Fruit fly (Drosophila melanogaster): Measurements from ENCODE around the gene CG42558.
"Not testable (repeated sequence)": the region's sequence is repeated elsewhere in the genome, so short reads cannot be mapped to it uniquely, and the experiment has no call there.

CG42558 gene

dm6 chr3R:29933007-29933464, at the start of gene CG42558, which contains the start of the genes Cog7 and CG42557:
Gene CG42558, plus strand, starts transcription at chr3R:29933287.
Gene Cog7, minus strand, starts transcription at chr3R:29933057.
Gene CG42557, plus strand, starts transcription at chr3R:29933287.
- TF ChIP-seq CTCF (optimal IDR thresholded peaks at IDR 0.05), result no peak

dm6 chr3R:29891183-29891582, 41.9 kb upstream of the CG42558 start:
- TF ChIP-seq CTCF (optimal IDR thresholded peaks at IDR 0.05) (no peak), CG8478 (optimal IDR thresholded peaks at IDR 0.05) (no peak)

DNA sequence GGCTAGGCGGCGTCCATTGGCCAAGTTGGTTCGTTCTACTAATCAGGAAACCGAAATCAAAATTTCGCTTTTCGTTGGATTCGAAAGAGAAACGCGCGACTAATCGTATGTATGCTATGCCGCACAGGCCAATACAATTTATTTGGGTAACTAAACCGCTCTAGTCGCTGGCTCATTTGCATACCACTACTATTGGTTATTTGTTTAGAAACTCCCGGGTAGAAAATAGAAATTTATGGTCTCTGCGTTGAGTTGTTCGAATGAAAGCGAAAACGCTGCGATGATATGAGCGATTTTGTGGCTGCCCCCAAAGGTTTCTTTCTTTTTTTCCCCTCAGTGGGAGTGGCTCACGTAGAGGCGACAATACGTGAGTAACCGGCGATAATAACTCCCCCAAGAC, 40.1 kb upstream of the CG42558 start:
- TF ChIP-seq CTCF (optimal IDR thresholded peaks at IDR 0.05), result no peak
- no peak for TF ChIP-seq CG8478 (optimal IDR thresholded peaks at IDR 0.05)

DNA sequence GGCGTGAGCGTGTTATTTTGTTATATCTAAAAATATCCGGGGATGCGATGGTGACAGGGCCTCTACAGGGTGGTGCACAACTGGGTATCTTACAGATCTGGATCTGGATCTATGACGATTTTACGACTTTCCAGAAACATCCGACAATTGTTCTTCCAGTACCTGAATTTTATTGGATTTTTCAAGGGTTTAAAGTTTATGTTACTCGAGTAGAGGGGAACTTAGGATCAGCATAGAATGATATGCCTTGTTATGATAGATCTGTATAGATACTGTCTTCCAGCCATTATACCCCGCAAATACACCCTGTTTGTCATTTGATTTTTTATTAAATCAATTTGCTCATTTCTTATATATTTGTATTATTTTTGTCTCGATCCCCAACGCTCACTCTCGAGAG, 38.7 kb upstream of the CG42558 start:
- TF ChIP-seq CTCF (optimal IDR thresholded peaks at IDR 0.05), result no peak
- no peak for TF ChIP-seq CG8478 (optimal IDR thresholded peaks at IDR 0.05)

DNA sequence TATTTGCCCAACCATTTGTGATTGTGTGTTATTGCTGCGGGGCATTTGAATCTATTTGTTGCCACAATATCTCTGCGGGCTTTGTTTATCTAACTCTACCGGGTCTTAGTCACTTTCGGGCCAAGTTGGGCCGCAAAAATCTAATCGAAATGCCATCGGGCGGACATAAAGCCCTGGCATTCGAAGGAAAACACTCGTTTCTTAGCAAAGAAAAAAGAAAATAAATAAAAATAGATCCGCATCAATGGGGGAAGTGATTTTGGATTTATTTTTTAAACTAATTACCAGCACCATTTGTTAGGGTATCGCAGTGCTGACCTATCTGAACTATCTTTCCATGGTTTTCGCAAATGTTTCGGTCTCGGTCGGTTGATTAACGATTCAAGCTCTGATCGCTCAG, 34.5 kb upstream of the CG42558 start:
- TF ChIP-seq CG8478 (optimal IDR thresholded peaks at IDR 0.05) (no peak), CTCF (optimal IDR thresholded peaks at IDR 0.05) (no peak)

DNA sequence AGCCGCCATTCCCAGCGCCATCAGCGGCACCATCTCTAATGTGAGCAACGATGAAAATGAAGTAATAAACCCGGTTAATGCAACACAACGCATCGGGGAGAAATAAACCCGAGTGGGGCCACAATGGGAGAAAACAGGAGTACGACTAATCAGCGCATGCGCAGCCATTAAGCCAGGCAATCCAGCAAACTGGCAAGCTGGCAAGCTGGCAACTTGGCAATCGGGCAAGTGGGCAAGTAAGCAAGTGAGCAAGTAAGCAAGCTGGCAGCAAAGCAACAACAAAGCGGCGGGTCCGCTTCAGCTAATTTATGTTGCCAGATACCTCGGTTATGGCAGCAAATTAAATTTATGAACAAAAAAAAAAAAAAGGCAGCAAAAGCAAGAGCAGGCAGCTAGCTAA, 33.5 kb upstream of the CG42558 start:
- no peak for TF ChIP-seq CTCF (optimal IDR thresholded peaks at IDR 0.05)
- TF ChIP-seq CG8478 (optimal IDR thresholded peaks at IDR 0.05), result no peak

DNA sequence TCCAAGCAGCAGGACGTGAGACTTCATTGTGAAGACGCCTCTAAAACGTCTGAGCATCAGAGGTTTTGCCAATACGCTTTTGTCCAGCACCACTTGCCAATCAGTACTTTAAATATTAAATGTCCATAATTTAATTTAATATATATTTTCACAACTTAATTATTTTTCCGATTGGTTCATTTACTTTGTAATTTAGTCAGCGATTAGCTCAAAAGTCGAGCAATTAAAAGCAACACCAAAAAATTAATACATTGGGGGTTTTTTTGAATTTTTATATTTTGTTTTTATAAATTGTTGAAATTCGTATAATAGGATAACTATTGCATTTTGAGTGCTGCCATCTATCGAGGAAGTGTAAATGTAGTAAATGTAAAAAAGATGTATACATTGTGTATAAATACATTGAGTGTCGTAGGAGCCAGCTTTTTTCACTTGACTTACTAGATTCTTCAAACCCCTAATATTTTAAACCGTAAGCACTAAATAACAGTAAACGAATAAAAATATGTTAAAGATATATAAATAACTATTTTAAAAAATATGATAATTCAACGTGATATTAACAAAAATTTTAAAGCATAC, 29.2 kb upstream of the CG42558 start, which contains the start of gene CG15517:
TSS of gene CG15517 (minus strand) at position 51 of the 582 bp plus-strand sequence.
- TF ChIP-seq CG8478 (optimal IDR thresholded peaks at IDR 0.05) (no peak), CTCF (optimal IDR thresholded peaks at IDR 0.05) (peak; percentile 65 to 89)

- TF ChIP-seq CTCF (optimal IDR thresholded peaks at IDR 0.05) (no peak), CG8478 (optimal IDR thresholded peaks at IDR 0.05) (no peak)
Measured at dm6 chr3R:29905164-29905563, 27.9 kb upstream of the CG42558 start, which contains the start of gene CG15515. Gene CG15515, plus strand, starts transcription at chr3R:29905464.

DNA sequence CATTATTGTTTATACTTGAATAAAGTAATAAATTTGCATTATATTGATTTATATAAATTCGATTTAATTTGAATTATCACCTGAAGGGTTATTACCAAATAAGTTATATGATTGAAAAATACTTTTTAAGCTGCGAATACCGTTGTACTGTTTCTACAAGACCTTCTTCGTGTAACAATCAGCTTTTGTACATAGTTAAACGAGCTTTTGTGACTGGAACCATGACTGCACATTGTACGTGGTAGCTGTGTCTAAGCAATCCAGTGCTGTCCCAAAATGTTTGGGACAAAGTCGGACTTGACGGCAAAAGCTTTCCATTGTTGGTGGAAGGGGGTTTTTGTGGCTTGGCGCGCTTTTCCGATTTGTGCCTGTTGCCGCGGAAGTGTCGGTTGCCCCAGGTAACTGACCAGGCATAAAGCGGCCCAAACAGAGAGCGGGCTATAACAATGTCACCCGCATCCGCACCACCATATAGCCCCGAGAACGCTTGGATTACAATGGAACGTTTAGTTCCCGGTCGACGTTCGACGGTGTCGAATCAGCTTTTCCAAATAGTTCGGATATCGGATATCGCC, 25.4 kb upstream of the CG42558 start, which contains the start of gene CG31036:
TSS of gene CG31036 (plus strand) at position 507 of the 575 bp plus-strand sequence.
- TF ChIP-seq CTCF (optimal IDR thresholded peaks at IDR 0.05) (no peak), CG8478 (optimal IDR thresholded peaks at IDR 0.05) (no peak)

DNA sequence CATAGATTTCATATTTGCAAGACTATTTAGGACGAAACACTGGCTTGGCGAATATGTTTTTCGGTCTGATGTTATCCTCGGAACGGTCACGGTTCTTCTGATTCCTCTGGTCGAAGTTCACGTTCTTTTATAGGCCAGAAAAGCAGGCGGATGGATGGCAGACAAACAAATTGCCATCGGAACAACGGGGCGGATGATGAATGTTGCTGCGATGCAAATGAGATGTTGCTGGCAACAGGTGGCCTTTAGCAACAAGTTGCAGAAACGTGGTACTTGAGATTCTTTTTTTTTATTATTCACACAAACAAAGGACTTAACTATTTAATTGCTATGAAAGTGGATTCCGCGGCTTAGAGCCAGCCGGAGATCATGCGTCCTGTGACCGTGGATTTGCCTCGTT, 18.8 kb upstream of the CG42558 start, which contains the start of gene Capa:
TSS of gene Capa (minus strand) at position 101 of the 400 bp plus-strand sequence.
- TF ChIP-seq CG8478 (optimal IDR thresholded peaks at IDR 0.05), result no peak
- TF ChIP-seq CTCF (optimal IDR thresholded peaks at IDR 0.05), result no peak

DNA sequence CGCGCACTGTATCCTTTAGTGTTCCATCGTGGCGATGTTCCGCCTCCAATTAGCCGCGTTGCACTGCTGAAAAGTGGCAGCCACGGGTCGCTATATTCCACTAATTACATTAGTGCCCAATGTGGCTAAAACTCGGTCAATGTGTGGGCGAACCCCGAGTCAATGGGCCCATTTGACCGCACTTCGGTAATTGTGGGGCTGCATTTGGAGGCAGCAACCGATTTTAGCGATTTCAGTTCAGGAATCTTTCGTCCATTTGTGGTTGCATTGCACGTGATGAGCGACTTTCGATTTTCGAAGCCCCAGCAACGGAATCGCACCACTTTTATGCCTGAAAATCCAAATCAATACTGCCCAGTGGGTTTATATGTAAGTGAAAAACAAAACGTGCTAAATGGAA, 12.9 kb upstream of the CG42558 start, which contains the start of gene trp:
TSS of gene trp (minus strand) at position 101 of the 400 bp plus-strand sequence.
- TF ChIP-seq CTCF (optimal IDR thresholded peaks at IDR 0.05) (no peak), CG8478 (optimal IDR thresholded peaks at IDR 0.05) (no peak)

dm6 chr3R:29921916-29922315, 11.2 kb upstream of the CG42558 start, which contains the start of gene Jon99Ciii:
Gene Jon99Ciii, plus strand, starts transcription at chr3R:29922216.
- not testable (repeated sequence) for TF ChIP-seq CTCF, CG8478 (optimal IDR thresholded peaks at IDR 0.05)

DNA sequence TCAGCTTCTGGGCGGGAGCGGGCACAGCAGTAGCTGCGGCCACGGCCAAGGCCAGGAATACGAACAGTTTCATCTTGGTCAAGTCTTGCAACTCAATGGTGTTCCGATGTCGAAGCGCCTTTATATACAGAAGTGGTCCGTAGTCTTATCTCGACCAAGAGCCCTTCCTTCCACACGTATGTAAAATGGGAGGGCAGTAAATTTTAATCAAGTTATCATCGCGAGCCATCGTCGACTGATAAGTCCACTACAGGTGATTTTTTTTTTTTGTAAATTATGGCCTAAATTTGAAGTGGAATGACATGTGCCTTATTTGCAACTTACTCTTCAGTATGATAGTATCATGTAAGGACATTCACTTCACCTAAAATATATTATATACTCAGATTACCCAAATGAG, 8.6 kb upstream of the CG42558 start, which contains the start of gene Jon99Cii:
TSS of gene Jon99Cii (minus strand) at position 101 of the 400 bp plus-strand sequence.
- not testable (repeated sequence) for TF ChIP-seq CG8478, CTCF (optimal IDR thresholded peaks at IDR 0.05)

DNA sequence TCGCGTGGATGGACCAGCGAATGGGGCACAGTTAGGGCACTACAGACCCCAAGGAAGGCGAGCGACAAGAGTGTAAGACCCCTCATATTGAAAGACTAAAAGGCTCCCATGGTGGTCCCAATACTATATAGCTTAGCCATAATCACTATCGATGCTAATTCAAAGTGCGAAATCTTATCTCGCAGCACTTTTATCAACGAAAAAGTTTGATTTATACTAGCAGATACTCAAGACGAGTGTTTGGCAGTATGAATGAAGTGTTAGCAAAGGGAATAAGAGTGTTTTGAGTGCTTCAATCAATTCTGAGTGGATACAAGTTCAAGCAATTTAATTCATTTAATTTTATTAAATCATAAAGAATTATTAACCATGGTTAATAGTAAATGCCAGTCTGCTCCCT, 7.0 kb upstream of the CG42558 start, which contains the start of gene Jon99Ci:
TSS of gene Jon99Ci (minus strand) at position 101 of the 400 bp plus-strand sequence.
- TF ChIP-seq CTCF (optimal IDR thresholded peaks at IDR 0.05) (no peak), CG8478 (optimal IDR thresholded peaks at IDR 0.05) (no peak)

DNA sequence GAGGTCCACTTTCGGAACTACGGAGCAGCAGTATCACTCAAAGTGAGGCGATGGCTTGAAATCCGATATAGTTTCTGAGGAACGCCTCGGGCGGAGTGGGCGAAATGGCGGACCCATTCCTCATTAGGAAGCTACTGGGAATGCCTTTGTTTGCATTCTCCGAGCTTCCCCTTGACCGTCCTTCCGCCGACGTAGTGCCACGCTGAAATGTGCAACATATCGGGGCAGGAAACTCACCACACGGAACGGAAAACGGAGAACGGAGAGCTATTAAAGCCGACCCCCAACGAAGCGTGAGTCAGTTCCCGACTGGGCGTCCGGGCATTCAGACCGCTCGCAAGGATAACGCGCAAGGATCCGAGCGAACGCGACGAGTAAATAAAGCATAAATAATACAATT, 6.1 kb upstream of the CG42558 start, which contains the start of gene CG15522:
TSS of gene CG15522 (plus strand) at position 301 of the 400 bp plus-strand sequence.
- TF ChIP-seq CG8478 (optimal IDR thresholded peaks at IDR 0.05), result no peak
- no peak for TF ChIP-seq CTCF (optimal IDR thresholded peaks at IDR 0.05)

- TF ChIP-seq CG8478 (optimal IDR thresholded peaks at IDR 0.05) (no peak), CTCF (optimal IDR thresholded peaks at IDR 0.05) (no peak)
Measured at dm6 chr3R:29930286-29930685, 2.8 kb upstream of the CG42558 start, which contains the start of gene alpha-Man-Ic. Gene alpha-Man-Ic, minus strand, starts transcription at chr3R:29930386.
